Worm (Caenorhabditis elegans): ENCODE measurements around the gene srx-108.

DNA sequence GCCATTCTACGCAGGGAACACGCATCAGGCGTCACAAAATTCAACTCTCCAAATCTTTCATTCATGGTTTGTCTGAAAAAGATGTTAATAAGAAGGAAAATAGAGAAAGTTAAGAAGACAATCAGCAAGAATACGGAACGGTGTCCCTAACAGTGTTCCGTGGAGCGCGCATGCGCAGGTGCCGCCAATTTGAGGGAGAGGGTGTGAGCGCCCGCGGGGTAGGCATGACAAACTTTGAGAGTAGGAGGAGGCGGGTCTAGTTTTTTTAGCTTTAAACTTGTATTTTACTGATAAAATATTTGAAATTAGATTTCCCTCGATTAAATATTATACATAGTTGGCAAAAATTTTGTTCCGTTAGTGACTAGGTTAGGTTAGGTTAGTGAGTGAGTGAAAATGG, 25.1 kb upstream of the srx-108 start:
- TF ChIP-seq pha-4 (tag; optimal IDR thresholded peaks at IDR 0.05) (no peak), nhr-2 (tag; optimal IDR thresholded peaks at IDR 0.05) (no peak), lsy-2 (tag; optimal IDR thresholded peaks at IDR 0.05) (no peak), snpc-4 (tag; optimal IDR thresholded peaks at IDR 0.05) (no peak), unc-39 (tag; optimal IDR thresholded peaks at IDR 0.05) (no peak)
